Fruit fly (Drosophila melanogaster): ENCODE data around the gene CG15601.

Gene CG15601

dm6 chrX:15737110-15737509 lies 26.7 kb downstream of the CG15601 start, which contains the start of gene Arp6 (continued):
- TF ChIP-seq Ets97D (GFP tag; optimal IDR thresholded peaks at IDR 0.05) (no peak), mirr (GFP tag; optimal IDR thresholded peaks at IDR 0.05) (no peak), dmrt11E (tag; optimal IDR thresholded peaks at IDR 0.05) (no peak), bab2 (GFP tag; optimal IDR thresholded peaks at IDR 0.05) (no peak), Jarid2 (GFP tag; optimal IDR thresholded peaks at IDR 0.05) (no peak), CG9609 (GFP tag; optimal IDR thresholded peaks at IDR 0.05) (no peak), CG10462 (GFP tag; optimal IDR thresholded peaks at IDR 0.05) (no peak), dm (GFP tag; optimal IDR thresholded peaks at IDR 0.05) (no peak), z (GFP tag; IDR thresholded peaks at IDR 0.05) (no peak), h (optimal IDR thresholded peaks at IDR 0.05) (no peak), yki (optimal IDR thresholded peaks at IDR 0.05) (no peak), Dll (GFP tag; IDR thresholded peaks at IDR 0.05; ENCODE audit: partially characterized antibody) (0 out of 4 replicates have a peak, but pooled peaks have one; percentile 42), CG2116 (GFP tag; optimal IDR thresholded peaks at IDR 0.05) (peak; percentile 40), BEAF-32 (GFP tag; optimal IDR thresholded peaks at IDR 0.05) (peak; percentile 32), dpn (GFP tag; optimal IDR thresholded peaks at IDR 0.05) (no peak), CG13296 (GFP tag; optimal IDR thresholded peaks at IDR 0.05) (no peak), CG10267 (tag; optimal IDR thresholded peaks at IDR 0.05) (peak; percentile 38), Aef1 (GFP tag; IDR thresholded peaks at IDR 0.05) (no peak), Myb (GFP tag; optimal IDR thresholded peaks at IDR 0.05) (peak; percentile 48), CG12391 (tag; optimal IDR thresholded peaks at IDR 0.05) (no peak), CG10366 (GFP tag; IDR thresholded peaks at IDR 0.05) (no peak), CG1024 (GFP tag; IDR thresholded peaks at IDR 0.05) (no peak), sug (tag; optimal IDR thresholded peaks at IDR 0.05) (peak; percentile 6), CG13123 (GFP tag; optimal IDR thresholded peaks at IDR 0.05) (no peak), sens-2 (GFP tag; IDR thresholded peaks at IDR 0.05) (no peak), CG6813 (GFP tag; optimal IDR thresholded peaks at IDR 0.05) (no peak), CG15514 (GFP tag; optimal IDR thresholded peaks at IDR 0.05) (peak; percentile 26), CG17328 (GFP tag; IDR thresholded peaks at IDR 0.05) (no peak), sens (GFP tag) (peak; percentile 43), Deaf1 (tag; optimal IDR thresholded peaks at IDR 0.05) (no peak), CG14710 (tag; optimal IDR thresholded peaks at IDR 0.05) (peak; percentile 26), fd102C (GFP tag; optimal IDR thresholded peaks at IDR 0.05) (no peak), CG1529 (GFP tag; optimal IDR thresholded peaks at IDR 0.05) (no peak), zf30C (GFP tag; optimal IDR thresholded peaks at IDR 0.05) (no peak), Sry-β (GFP tag; optimal IDR thresholded peaks at IDR 0.05) (peak; percentile 93), crp (GFP tag; optimal IDR thresholded peaks at IDR 0.05) (peak in 1 of 2 experiments; percentile 65)

- TF ChIP-seq CG6689 (GFP tag; IDR thresholded peaks at IDR 0.05) (peak; percentile 55), CG30403 (GFP tag; optimal IDR thresholded peaks at IDR 0.05) (peak; percentile 53), CG9817 (tag; optimal IDR thresholded peaks at IDR 0.05) (peak; percentile 55), chif (GFP tag; optimal IDR thresholded peaks at IDR 0.05) (no peak), cad (GFP tag; optimal IDR thresholded peaks at IDR 0.05) (no peak), pho (GFP tag; optimal IDR thresholded peaks at IDR 0.05) (peak; percentile 18), CG7963 (GFP tag; IDR thresholded peaks at IDR 0.05; ENCODE audit: partially characterized antibody) (0 out of 3 replicates have a peak, but pooled peaks have one; percentile 19), unc-4 (GFP tag; IDR thresholded peaks at IDR 0.05; ENCODE audit: partially characterized antibody) (0 out of 2 replicates have a peak, but pooled peaks have one; percentile 48), bbx (GFP tag; IDR thresholded peaks at IDR 0.05; ENCODE audit: partially characterized antibody) (peak; percentile 32; the same call in 1 of the 2 replicates), CG33213 (GFP tag; optimal IDR thresholded peaks at IDR 0.05) (no peak), lov (optimal IDR thresholded peaks at IDR 0.05) (no peak), lov (GFP tag; IDR thresholded peaks at IDR 0.05) (no peak), slou (GFP tag; optimal IDR thresholded peaks at IDR 0.05) (no peak), CG2120 (GFP tag; optimal IDR thresholded peaks at IDR 0.05) (peak; percentile 66), CG4404 (GFP tag; IDR thresholded peaks at IDR 0.05) (peak; percentile 27; the same call in 1 of the 2 replicates), Hsf (GFP tag; optimal IDR thresholded peaks at IDR 0.05) (peak; percentile 2), lmd (GFP tag; IDR thresholded peaks at IDR 0.05) (peak; percentile 33; the same call in 1 of the 2 replicates)
Observed at dm6 chrX:15738890-15739550, 28.6 kb downstream of the CG15601 start, which contains the start of the genes CG11679 and CG8206. TSS of gene CG11679 (minus strand) at chrX:15738954. TSS of gene CG8206 (plus strand) at chrX:15739230.

Data from whole organism, embryonic.